Worm (Caenorhabditis elegans) whole organism, midembryonic: ENCODE measurements around the gene ifbp-1.

Experiments used
- cog-1 ChIP-seq: sonication (generic microtip); optimal IDR thresholded peaks from 2 replicates; lab custom pipeline; 2016; ENCODE audit warnings: missing genetic modification characterization, missing compliant biosample characterization
- flt-1 ChIP-seq: fragments of 200-800 bp; sonication (Bioruptor generic); IDR thresholded peaks from 2 replicates; pipeline ENCODE4 v1.3.6; 2022; ENCODE audit warnings: missing genetic modification characterization, missing compliant biosample characterization
- klf-2 ChIP-seq: fragments of 200-800 bp; sonication (Bioruptor generic); conservative IDR thresholded peaks from 2 replicates; pipeline ENCODE4 v1.3.6; 2022; ENCODE audit warnings: missing genetic modification reagents, missing genetic modification characterization, missing compliant biosample characterization
- med-1 ChIP-seq: sonication (generic microtip); optimal IDR thresholded peaks from 2 replicates; lab custom pipeline; 2017; ENCODE audit warnings: missing genetic modification characterization, mild to moderate bottlenecking, missing compliant biosample characterization, antibody characterized with exemption, missing genetic modification reagents; ENCODE audit not compliant: insufficient read depth

DNA sequence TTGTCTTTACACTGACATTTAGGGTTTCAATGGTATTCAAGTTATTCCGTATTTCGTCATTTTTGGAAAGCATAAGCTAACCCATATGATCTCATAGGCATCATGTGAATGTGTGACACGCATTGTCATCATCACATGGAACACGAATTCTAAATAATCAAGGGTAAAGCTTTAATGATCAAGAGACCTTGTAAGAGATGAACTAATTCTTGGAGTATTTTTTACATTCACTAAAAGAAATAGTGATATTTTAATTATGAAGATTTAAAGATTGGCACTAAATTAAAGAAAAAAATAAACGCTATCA is 31.9 kb upstream of the ifbp-1 start:
- TF ChIP-seq med-1 (GFP tag; lab: Kevin White, UChicago): no peak
- no peak for TF ChIP-seq klf-2 (GFP tag; lab: Robert Waterston, UW)
- TF ChIP-seq flt-1 (GFP tag; lab: Robert Waterston, UW): no peak
- no peak for TF ChIP-seq cog-1 (tag; lab: Kevin White, UChicago)
